Fruit fly (Drosophila melanogaster) Kc167 (cell line): ENCODE results near the gene CG34267.

Experiments used
- Myc ChIP-seq: fragments of >200 bp; optimal IDR thresholded peaks from 2 replicates; lab custom pipeline; 2017; ENCODE audit warnings: missing external identifiers
- Sin3A ChIP-seq: fragments of >200 bp; optimal IDR thresholded peaks from 2 replicates; lab custom pipeline; 2018; ENCODE audit warnings: missing external identifiers
- h ChIP-seq: fragments of >200 bp; optimal IDR thresholded peaks from 3 replicates; lab custom pipeline; 2018; ENCODE audit warnings: missing external identifiers
- insv ChIP-seq: fragments of >200 bp; optimal IDR thresholded peaks from 3 replicates; lab custom pipeline; 2018; ENCODE audit warnings: missing external identifiers
- psq ChIP-seq: fragments of >200 bp; optimal IDR thresholded peaks from 2 replicates; lab custom pipeline; 2017; ENCODE audit warnings: missing external identifiers
- ttk ChIP-seq: sonication (Bioruptor generic); optimal IDR thresholded peaks from 2 replicates; lab custom pipeline; 2017; ENCODE audit warnings: missing external identifiers

CG34267 gene

DNA sequence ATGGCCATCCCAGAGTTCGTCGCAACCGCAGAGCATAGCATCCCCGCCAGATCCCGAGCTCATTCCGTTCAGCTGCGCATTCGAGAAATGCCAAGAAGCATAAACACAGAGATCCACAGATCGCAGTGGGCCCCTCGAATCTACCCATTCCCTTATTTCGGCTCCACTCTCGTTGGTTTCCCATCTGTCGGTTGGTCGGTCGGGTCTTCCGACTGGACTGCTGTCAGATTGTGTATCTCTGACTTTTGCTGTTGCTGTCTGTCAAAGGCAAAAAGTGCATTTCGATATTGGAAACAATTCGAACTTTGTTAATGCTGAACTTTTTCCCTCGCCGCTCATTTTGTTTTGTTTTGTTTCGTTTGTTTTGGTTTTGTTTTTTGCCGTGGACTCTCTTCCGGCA lies 29.1 kb downstream of the CG34267 start:
- TF ChIP-seq h (lab: Kevin White, UChicago) (no peak), psq (lab: Kevin White, UChicago) (no peak), Sin3A (lab: Kevin White, UChicago) (no peak), ttk (lab: Kevin White, UChicago) (no peak), insv (lab: Kevin White, UChicago) (no peak), Myc (lab: Kevin White, UChicago) (no peak)

DNA sequence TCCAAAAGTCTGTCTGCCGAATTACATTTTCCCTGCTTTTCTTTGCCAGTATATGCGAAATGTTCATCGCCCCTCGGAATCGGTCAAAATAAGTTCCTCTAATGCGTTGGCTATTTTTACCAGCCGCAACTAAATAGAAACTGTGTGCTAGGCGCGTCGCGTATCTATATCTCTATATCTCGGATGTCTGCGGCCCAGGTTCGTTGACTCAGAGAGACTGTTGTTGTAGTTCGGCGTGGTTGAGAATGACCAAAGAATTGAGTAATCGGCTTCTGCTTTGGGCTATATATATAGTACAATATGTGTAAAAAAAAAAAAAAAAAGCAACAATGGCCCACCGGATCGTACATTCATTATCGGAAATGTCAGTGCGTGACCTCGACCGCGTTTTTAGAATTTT lies 34.8 kb downstream of the CG34267 start:
- TF ChIP-seq insv (lab: Kevin White, UChicago) (no peak), ttk (lab: Kevin White, UChicago) (no peak), Sin3A (lab: Kevin White, UChicago) (no peak), h (lab: Kevin White, UChicago) (no peak), psq (lab: Kevin White, UChicago) (no peak), Myc (lab: Kevin White, UChicago) (no peak)

DNA sequence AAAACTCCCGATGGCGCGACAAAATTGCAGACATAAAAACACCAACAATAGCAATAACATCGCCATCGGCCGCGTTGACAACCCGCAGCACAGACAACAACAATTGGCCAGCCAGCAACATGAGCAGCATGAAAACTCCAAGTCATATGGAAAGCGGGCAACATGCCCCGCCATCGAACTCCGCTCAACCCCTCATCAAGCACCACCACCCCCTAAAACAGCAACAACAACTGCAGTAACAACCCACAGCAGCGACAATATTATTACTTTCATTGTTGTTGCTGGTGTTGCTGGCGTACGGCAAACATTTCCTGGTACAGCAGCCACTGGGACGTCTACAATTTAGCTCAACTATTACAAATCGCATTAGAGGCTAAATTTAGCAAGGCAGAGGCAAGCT lies 42.9 kb downstream of the CG34267 start:
- no peak for TF ChIP-seq ttk (lab: Kevin White, UChicago)
- no peak for TF ChIP-seq psq (lab: Kevin White, UChicago)
- TF ChIP-seq Sin3A (lab: Kevin White, UChicago), result no peak
- no peak for TF ChIP-seq Myc (lab: Kevin White, UChicago)
- TF ChIP-seq h (lab: Kevin White, UChicago), result no peak
- TF ChIP-seq insv (lab: Kevin White, UChicago), result no peak

DNA sequence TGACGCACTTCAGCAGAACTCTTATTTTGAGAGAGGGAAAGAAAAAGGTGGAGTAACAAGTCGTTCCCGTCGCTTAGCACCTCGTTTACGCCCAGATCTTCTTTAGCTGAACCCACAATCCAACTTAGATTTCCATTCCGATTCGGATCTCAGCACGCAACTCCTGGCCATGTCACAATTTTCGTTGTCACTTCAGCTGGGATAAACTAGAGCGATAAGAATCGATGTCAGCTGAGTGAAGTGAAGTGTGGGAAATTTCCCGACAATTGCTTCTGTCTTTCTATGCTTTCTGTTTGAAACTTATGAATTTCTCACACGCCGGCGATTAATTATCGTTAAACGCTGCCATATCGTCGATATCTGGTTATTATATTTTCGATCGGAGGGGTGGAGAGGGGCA lies 43.9 kb downstream of the CG34267 start:
- no peak for TF ChIP-seq Sin3A (lab: Kevin White, UChicago)
- no peak for TF ChIP-seq Myc (lab: Kevin White, UChicago)
- TF ChIP-seq insv (lab: Kevin White, UChicago), result no peak
- no peak for TF ChIP-seq ttk (lab: Kevin White, UChicago)
- TF ChIP-seq h (lab: Kevin White, UChicago), result no peak
- TF ChIP-seq psq (lab: Kevin White, UChicago), result no peak

DNA sequence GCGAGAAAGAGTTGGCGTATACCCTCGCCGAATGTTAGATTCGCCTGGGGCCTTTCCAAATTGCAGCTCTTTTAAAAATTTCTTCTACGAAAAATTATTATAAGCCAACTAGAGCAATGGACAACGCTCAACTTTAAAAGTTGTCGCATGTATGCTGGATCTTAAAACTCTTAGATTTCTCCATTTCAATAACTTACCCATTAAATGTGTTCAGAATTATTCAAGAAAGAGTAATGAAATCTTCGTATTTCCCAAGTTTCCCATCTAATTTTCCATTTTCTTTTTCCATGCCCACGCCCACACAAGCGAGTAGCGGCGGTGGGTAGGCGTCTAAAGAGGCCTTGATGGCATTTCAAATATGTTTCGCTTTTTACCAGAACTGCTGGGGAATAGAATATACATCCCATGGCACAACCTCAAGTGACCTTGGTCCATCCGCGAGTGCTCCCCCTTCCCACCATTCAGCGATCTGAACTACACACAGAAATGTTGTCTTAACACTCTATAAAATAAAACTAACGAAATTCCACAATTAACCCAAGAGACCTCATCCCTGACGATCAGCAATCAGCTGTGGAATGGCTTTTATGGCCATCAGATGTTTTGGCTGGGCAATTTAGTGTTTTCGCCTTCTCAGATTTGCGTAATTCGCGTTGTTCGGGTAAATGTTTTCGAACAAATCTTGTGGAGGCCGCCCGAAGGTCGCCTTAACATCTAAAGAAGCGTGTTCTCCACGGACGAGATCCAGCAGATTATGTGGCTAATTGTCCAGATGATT lies 45.3 kb downstream of the CG34267 start:
- TF ChIP-seq h (lab: Kevin White, UChicago) (no peak), ttk (lab: Kevin White, UChicago) (no peak), Myc (lab: Kevin White, UChicago) (no peak), insv (lab: Kevin White, UChicago) (no peak), Sin3A (lab: Kevin White, UChicago) (no peak), psq (lab: Kevin White, UChicago) (no peak)
